Worm (Caenorhabditis elegans): ENCODE measurements around the gene Y57A10C.8.

DNA sequence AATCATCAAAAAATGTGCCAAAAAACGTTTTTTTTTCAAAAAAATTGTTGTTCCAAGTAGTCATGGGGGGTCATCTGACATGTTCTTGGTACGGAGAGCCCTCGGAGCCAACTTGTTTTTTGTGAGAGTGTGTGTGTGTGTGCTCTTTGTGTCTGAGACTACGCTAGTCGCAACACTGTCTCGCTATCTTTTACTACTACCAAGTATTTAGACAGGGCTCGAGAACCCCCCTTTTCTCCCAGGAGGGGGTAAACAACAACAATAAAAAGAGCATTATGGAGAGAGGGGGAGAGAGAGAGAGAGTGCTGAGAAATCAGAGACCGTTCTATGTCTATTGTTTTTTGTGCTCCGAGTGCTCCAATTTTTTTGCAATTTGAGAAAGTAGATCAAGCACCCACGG is 50.9 kb downstream of the Y57A10C.8 start:
- TF ChIP-seq nhr-47 (tag; optimal IDR thresholded peaks at IDR 0.05) (no peak), lir-3 (tag; optimal IDR thresholded peaks at IDR 0.05; ENCODE audit: poor library complexity) (no peak), nhr-76 (tag; optimal IDR thresholded peaks at IDR 0.05) (no peak), nhr-237 (tag; optimal IDR thresholded peaks at IDR 0.05) (no peak), egl-27 (tag; optimal IDR thresholded peaks at IDR 0.05) (no peak)

All from whole organism, L1 larva.